Fruit fly (Drosophila melanogaster) whole organism, embryonic: ENCODE data around the gene meigo.

Experiments
- Atf6 ChIP-seq: fragments of 200-800 bp; sonication (Bioruptor generic); IDR thresholded peaks from 2 replicates; pipeline ENCODE4 v1.3.6; 2022; ENCODE audit warnings: missing biosample characterization, missing genetic modification characterization
- Awh ChIP-seq: fragments of 200-800 bp; sonication (Bioruptor generic); IDR thresholded peaks from 2 replicates; pipeline ENCODE4, ENCODE4 v1.3.6; 2022; ENCODE audit warnings: missing biosample characterization, missing genetic modification characterization
- Bdp1 ChIP-seq: fragments of 200-800 bp; sonication (Bioruptor generic); optimal IDR thresholded peaks from 3 replicates; lab custom pipeline; 2016; ENCODE audit warnings: missing biosample characterization, missing genetic modification characterization
- BtbVII ChIP-seq: fragments of 200-800 bp; sonication (Bioruptor generic); optimal IDR thresholded peaks from 3 replicates; lab custom pipeline; 2017; ENCODE audit warnings: missing biosample characterization, mild to moderate bottlenecking, missing genetic modification characterization
- CG10321 ChIP-seq: fragments of 200-800 bp; sonication (Bioruptor generic); IDR thresholded peaks from 2 replicates; pipeline ENCODE4 v1.3.6; 2022; ENCODE audit warnings: missing biosample characterization, missing genetic modification characterization
- CG12071 ChIP-seq: fragments of 200-800 bp; sonication (Bioruptor generic); optimal IDR thresholded peaks from 3 replicates; lab custom pipeline; 2018; ENCODE audit warnings: missing biosample characterization, mild to moderate bottlenecking, missing genetic modification characterization
- CG12769 ChIP-seq: fragments of 200-800 bp; sonication (Bioruptor generic); optimal IDR thresholded peaks from 2 replicates; lab custom pipeline; 2019; ENCODE audit warnings: missing biosample characterization, mild to moderate bottlenecking, missing genetic modification characterization, moderate library complexity
- CG15479 ChIP-seq: fragments of 200-800 bp; sonication (Bioruptor generic); optimal IDR thresholded peaks from 3 replicates; lab custom pipeline; 2019; ENCODE audit warnings: missing biosample characterization, mild to moderate bottlenecking, missing genetic modification characterization, moderate library complexity
- CG15696 ChIP-seq: fragments of 200-800 bp; sonication (Bioruptor generic); optimal IDR thresholded peaks from 2 replicates; lab custom pipeline; 2019; ENCODE audit warnings: missing biosample characterization, mild to moderate bottlenecking, missing genetic modification characterization, moderate library complexity
- CG16815 ChIP-seq: fragments of 200-800 bp; sonication (Bioruptor generic); optimal IDR thresholded peaks from 3 replicates; lab custom pipeline; 2017; ENCODE audit warnings: missing biosample characterization, mild to moderate bottlenecking, missing genetic modification characterization
- CG17829 ChIP-seq: fragments of 200-800 bp; optimal IDR thresholded peaks from 2 replicates; lab custom pipeline; 2019; ENCODE audit warnings: missing biosample characterization, mild to moderate bottlenecking, missing genetic modification characterization, moderate library complexity
- CG6254 ChIP-seq: fragments of 200-800 bp; sonication (Bioruptor generic); optimal IDR thresholded peaks from 3 replicates; lab custom pipeline; 2017; ENCODE audit warnings: mild to moderate bottlenecking, missing biosample characterization, missing genetic modification reagents, missing genetic modification characterization
- CG6654 ChIP-seq: fragments of 200-800 bp; sonication (Bioruptor generic); optimal IDR thresholded peaks from 2 replicates; lab custom pipeline; 2017; ENCODE audit warnings: missing biosample characterization, mild to moderate bottlenecking, missing genetic modification characterization
- CG6683 ChIP-seq: fragments of 200-800 bp; sonication (Bioruptor generic); optimal IDR thresholded peaks from 2 replicates; lab custom pipeline; 2017; ENCODE audit warnings: missing biosample characterization, mild to moderate bottlenecking, missing genetic modification characterization, missing genetic modification reagents
- CG6813 ChIP-seq: fragments of 200-800 bp; sonication (Bioruptor generic); optimal IDR thresholded peaks from 2 replicates; lab custom pipeline; 2017; ENCODE audit warnings: missing biosample characterization, missing genetic modification characterization, mild to moderate bottlenecking, moderate library complexity, missing genetic modification reagents
- CG7839 ChIP-seq: fragments of 200-800 bp; sonication (Bioruptor generic); optimal IDR thresholded peaks from 3 replicates; lab custom pipeline; 2018; ENCODE audit warnings: missing biosample characterization, mild to moderate bottlenecking, missing genetic modification characterization, moderate library complexity
- CG8388 ChIP-seq: fragments of 200-800 bp; sonication (Bioruptor generic); optimal IDR thresholded peaks from 2 replicates; lab custom pipeline; 2019; ENCODE audit warnings: missing biosample characterization, mild to moderate bottlenecking, missing genetic modification characterization, moderate library complexity
- CG9215 ChIP-seq: fragments of 200-800 bp; sonication (Bioruptor generic); IDR thresholded peaks from 2 replicates; pipeline ENCODE4 v1.3.6; 2022; ENCODE audit warnings: missing biosample characterization, missing genetic modification characterization
- CG9817 ChIP-seq: fragments of 200-800 bp; sonication (Bioruptor generic); optimal IDR thresholded peaks from 2 replicates; lab custom pipeline; 2018; ENCODE audit warnings: missing biosample characterization, mild to moderate bottlenecking, missing genetic modification characterization, moderate library complexity
- Dad ChIP-seq: fragments of 200-800 bp; sonication (Bioruptor generic); optimal IDR thresholded peaks from 3 replicates; lab custom pipeline; 2016; ENCODE audit warnings: missing biosample characterization, missing genetic modification characterization
- Ets97D ChIP-seq: fragments of 200-800 bp; sonication (Bioruptor generic); optimal IDR thresholded peaks from 3 replicates; lab custom pipeline; 2016; ENCODE audit warnings: missing biosample characterization, missing genetic modification characterization
- GATAe ChIP-seq: fragments of 200-800 bp; sonication (Bioruptor generic); conservative IDR thresholded peaks from 2 replicates; pipeline ENCODE4 v1.3.6; 2022; ENCODE audit warnings: missing biosample characterization, missing genetic modification characterization
- H15 ChIP-seq: fragments of 200-800 bp; sonication (Bioruptor generic); IDR thresholded peaks from 3 replicates; pipeline ENCODE4 v1.3.6; 2022; ENCODE audit warnings: missing biosample characterization, missing genetic modification characterization
- HLH54F ChIP-seq: fragments of 200-800 bp; sonication (Bioruptor generic); optimal IDR thresholded peaks from 3 replicates; lab custom pipeline; 2016; ENCODE audit warnings: missing biosample characterization, missing genetic modification characterization
- Hmx ChIP-seq: fragments of 200-800 bp; sonication (Bioruptor generic); optimal IDR thresholded peaks from 2 replicates; lab custom pipeline; 2016; ENCODE audit warnings: missing biosample characterization, missing genetic modification characterization
- Jarid2 ChIP-seq: fragments of 200-800 bp; sonication (Bioruptor generic); optimal IDR thresholded peaks from 3 replicates; lab custom pipeline; 2017; ENCODE audit warnings: mild to moderate bottlenecking, missing biosample characterization, missing genetic modification reagents, missing genetic modification characterization
- Optix ChIP-seq: fragments of 200-800 bp; sonication (Bioruptor generic); IDR thresholded peaks from 3 replicates; pipeline ENCODE4 v1.3.6; 2022; ENCODE audit warnings: missing biosample characterization, missing genetic modification characterization
- Ptx1 ChIP-seq: fragments of 200-800 bp; sonication (Bioruptor generic); IDR thresholded peaks from 2 replicates; pipeline ENCODE4 v1.3.6; 2022; ENCODE audit warnings: missing biosample characterization, missing genetic modification characterization
- Sox100B ChIP-seq: fragments of 200-800 bp; sonication (Bioruptor generic); optimal IDR thresholded peaks from 3 replicates; lab custom pipeline; 2018; ENCODE audit warnings: missing biosample characterization, mild to moderate bottlenecking, missing genetic modification characterization
- Stat92E ChIP-seq, 3 experiments: fragments of >200 bp in 2 of 3; fragments of 200-800 bp in 1 of 3; sonication (Bioruptor generic) in 1 of 3; optimal IDR thresholded peaks; 2 replicates each; lab custom pipeline; 2017 to 2019; ENCODE audit warnings: missing biosample characterization in 3 of 3, missing genetic modification characterization in 3 of 3, mild to moderate bottlenecking in 1 of 3, moderate library complexity in 1 of 3
- Taf1 ChIP-seq: fragments of 200-800 bp; sonication (Bioruptor generic); IDR thresholded peaks from 2 replicates; pipeline ENCODE4 v1.3.6; 2022; ENCODE audit warnings: missing biosample characterization, missing genetic modification characterization
- aop ChIP-seq: fragments of 200-800 bp; sonication (Bioruptor generic); IDR thresholded peaks from 2 replicates; pipeline ENCODE4 v1.3.6; 2022; ENCODE audit warnings: missing biosample characterization, missing genetic modification characterization
- bbx ChIP-seq: fragments of 200-800 bp; sonication (Bioruptor generic); IDR thresholded peaks from 2 replicates; pipeline ENCODE4 v1.3.6; 2022; ENCODE audit warnings: missing biosample characterization, missing genetic modification characterization; ENCODE audit not compliant: partially characterized antibody
- bigmax ChIP-seq: fragments of 200-800 bp; sonication (Bioruptor generic); optimal IDR thresholded peaks from 2 replicates; lab custom pipeline; 2018; ENCODE audit warnings: missing biosample characterization, mild to moderate bottlenecking, missing genetic modification characterization
- cato ChIP-seq: fragments of 200-800 bp; sonication (Bioruptor generic); optimal IDR thresholded peaks from 2 replicates; lab custom pipeline; 2016; ENCODE audit warnings: missing biosample characterization, missing genetic modification characterization, borderline replicate concordance
- chinmo ChIP-seq: fragments of 200-800 bp; sonication (Bioruptor generic); IDR thresholded peaks from 4 replicates; pipeline ENCODE4 v1.3.6; 2022; ENCODE audit warnings: missing biosample characterization, missing genetic modification characterization; ENCODE audit not compliant: partially characterized antibody
- esg ChIP-seq: fragments of 200-800 bp; sonication (Bioruptor generic); conservative IDR thresholded peaks from 2 replicates; pipeline ENCODE4 v1.3.6; 2022; ENCODE audit warnings: missing biosample characterization, missing genetic modification characterization
- gce ChIP-seq: fragments of 200-800 bp; sonication (Bioruptor generic); IDR thresholded peaks from 3 replicates; pipeline ENCODE4 v1.3.6; 2022; ENCODE audit warnings: missing biosample characterization, missing genetic modification characterization
- hb ChIP-seq: fragments of 200-800 bp; sonication (Bioruptor generic); IDR thresholded peaks from 3 replicates; pipeline ENCODE4 v1.3.6; 2022; ENCODE audit warnings: missing biosample characterization, missing genetic modification characterization; ENCODE audit not compliant: partially characterized antibody
- lmd ChIP-seq: fragments of 200-800 bp; sonication (Bioruptor generic); IDR thresholded peaks from 2 replicates; pipeline ENCODE4 v1.3.6; 2022; ENCODE audit warnings: missing biosample characterization, missing genetic modification characterization
- lov ChIP-seq, 2 experiments: fragments of 200-800 bp in 1 of 2; fragments of >200 bp in 1 of 2; sonication (Bioruptor generic) in 1 of 2; IDR thresholded peaks in 1 of 2; optimal IDR thresholded peaks in 1 of 2; 2 replicates in 1 of 2; 3 replicates in 1 of 2; pipeline versions ENCODE4 v1.3.6 to Lab custom; 2017 to 2022; ENCODE audit warnings: missing biosample characterization in 1 of 2, missing genetic modification characterization in 1 of 2
- org-1 ChIP-seq: fragments of 200-800 bp; sonication (Bioruptor generic); optimal IDR thresholded peaks from 2 replicates; lab custom pipeline; 2017; ENCODE audit warnings: missing biosample characterization, missing genetic modification characterization
- pan ChIP-seq, 4 experiments: fragments of >200 bp in 3 of 4; fragments of 200-800 bp in 1 of 4; sonication (Bioruptor generic) in 1 of 4; optimal IDR thresholded peaks in 3 of 4; IDR thresholded peaks in 1 of 4; 2 replicates each; pipeline versions ENCODE4 v1.3.6 to Lab custom; 2017 to 2022; ENCODE audit warnings: missing biosample characterization in 2 of 4, missing genetic modification characterization in 2 of 4, mixed read lengths in 1 of 4
- tin ChIP-seq: fragments of 200-800 bp; sonication (Bioruptor generic); optimal IDR thresholded peaks from 3 replicates; lab custom pipeline; 2016; ENCODE audit warnings: missing biosample characterization, missing genetic modification characterization
- tx ChIP-seq: fragments of 200-800 bp; sonication (Bioruptor generic); optimal IDR thresholded peaks from 2 replicates; lab custom pipeline; 2016; ENCODE audit warnings: missing biosample characterization, missing genetic modification characterization
- unc-4 ChIP-seq: fragments of 200-800 bp; sonication (Bioruptor generic); IDR thresholded peaks from 2 replicates; pipeline ENCODE4 v1.3.6; 2022; ENCODE audit warnings: missing biosample characterization, missing genetic modification characterization; ENCODE audit not compliant: partially characterized antibody
- wdn ChIP-seq: fragments of 200-800 bp; sonication (Bioruptor generic); IDR thresholded peaks from 2 replicates; pipeline ENCODE4 v1.3.6; 2022; ENCODE audit warnings: missing biosample characterization, missing genetic modification characterization
- wek ChIP-seq: fragments of 200-800 bp; sonication (Bioruptor generic); optimal IDR thresholded peaks from 3 replicates; lab custom pipeline; 2018; ENCODE audit warnings: missing biosample characterization, mild to moderate bottlenecking, missing genetic modification characterization, moderate library complexity

meigo gene

DNA sequence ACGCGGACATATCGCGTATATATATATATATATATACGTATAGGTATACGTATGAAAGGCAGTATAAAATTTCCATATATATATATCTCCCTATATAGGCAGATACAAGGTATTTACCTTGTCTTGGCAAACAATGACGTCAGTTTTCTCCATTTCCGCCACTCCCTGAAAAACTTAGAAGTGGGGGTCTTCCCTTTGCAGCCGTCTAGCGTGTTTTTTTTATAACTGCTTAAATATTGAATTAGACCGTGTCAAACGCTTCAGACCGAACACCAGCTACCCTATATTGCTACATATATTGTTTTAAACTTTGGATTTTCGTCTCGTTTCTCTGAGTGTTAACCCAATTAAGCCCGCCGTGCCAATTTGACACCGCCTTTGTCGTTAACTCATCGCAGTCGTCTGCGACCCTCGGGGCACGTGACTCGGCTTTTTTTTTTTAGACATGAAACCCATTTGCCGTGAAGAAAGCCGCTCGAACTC lies 38.6 kb downstream of the meigo start (continued):
- TF ChIP-seq Bdp1 (GFP tag; lab: Kevin White, UChicago) (no peak), Sox100B (GFP tag; lab: Kevin White, UChicago) (peak; percentile 35), CG9817 (tag; lab: Kevin White, UChicago) (no peak), esg (0 out of 2 replicates have a peak, but pooled peaks have one; percentile 20), bigmax (GFP tag; lab: Kevin White, UChicago) (no peak), Hmx (no peak), CG12071 (GFP tag; lab: Kevin White, UChicago) (peak; percentile 57), CG7839 (tag; lab: Kevin White, UChicago) (peak; percentile 21), lov (optimal IDR thresholded peaks at IDR 0.05; lab: Kevin White, UChicago) (no peak), lov (GFP tag; IDR thresholded peaks at IDR 0.05; lab: Robert Waterston, UW) (no peak), CG9215 (no peak), CG6683 (GFP tag; lab: Kevin White, UChicago) (peak; percentile 44), wdn (GFP tag; lab: Robert Waterston, UW) (0 out of 2 replicates have a peak, but pooled peaks have one; percentile 30), chinmo (no peak), Stat92E (GFP tag; optimal IDR thresholded peaks at IDR 0.05; lab: Kevin White, UChicago) (no peak), aop (GFP tag; lab: Robert Waterston, UW) (no peak), Awh (GFP tag; lab: Robert Waterston, UW) (peak; percentile 50; the same call in 1 of the 2 replicates), CG8388 (peak; percentile 14), GATAe (GFP tag; lab: Robert Waterston, UW) (no peak), gce (GFP tag; lab: Robert Waterston, UW) (0 out of 3 replicates have a peak, but pooled peaks have one; percentile 14), CG6254 (GFP tag; lab: Kevin White, UChicago) (peak; percentile 32), pan (optimal IDR thresholded peaks at IDR 0.05; lab: Kevin White, UChicago) (no peak), pan (GFP tag; optimal IDR thresholded peaks at IDR 0.05 in 1 of 2, IDR thresholded peaks at IDR 0.05 in 1 of 2) (peak in 1 of 2 experiments; percentile 32), tin (GFP tag; lab: Kevin White, UChicago) (no peak), Atf6 (no peak), lmd (GFP tag; lab: Robert Waterston, UW) (peak; percentile 37), H15 (GFP tag; lab: Robert Waterston, UW) (0 out of 3 replicates have a peak, but pooled peaks have one; percentile 16), CG6654 (no peak), HLH54F (GFP tag; lab: Kevin White, UChicago) (no peak), CG16815 (GFP tag; lab: Kevin White, UChicago) (no peak), Dad (GFP tag; lab: Kevin White, UChicago) (no peak), Ptx1 (GFP tag; lab: Robert Waterston, UW) (0 out of 2 replicates have a peak, but pooled peaks have one; percentile 27), CG6813 (peak; percentile 10), CG12769 (tag; lab: Kevin White, UChicago) (no peak), cato (GFP tag; lab: Kevin White, UChicago) (no peak), CG17829 (no peak), Taf1 (no peak), Optix (no peak), bbx (GFP tag; lab: Robert Waterston, UW) (no peak; the same call in 1 of the 2 replicates), CG10321 (no peak), CG15479 (GFP tag; lab: Kevin White, UChicago) (no peak), unc-4 (GFP tag; lab: Robert Waterston, UW) (no peak), CG15696 (tag; lab: Kevin White, UChicago) (peak; percentile 26), wek (peak; percentile 31), tx (GFP tag; lab: Kevin White, UChicago) (no peak), BtbVII (GFP tag; lab: Kevin White, UChicago) (peak; percentile 66), org-1 (no peak), Jarid2 (GFP tag; lab: Kevin White, UChicago) (no peak), Ets97D (GFP tag; lab: Kevin White, UChicago) (no peak), hb (GFP tag; lab: Robert Waterston, UW) (no peak)
